Fruit fly (Drosophila melanogaster): ENCODE measurements around the gene CG13042.

DNA sequence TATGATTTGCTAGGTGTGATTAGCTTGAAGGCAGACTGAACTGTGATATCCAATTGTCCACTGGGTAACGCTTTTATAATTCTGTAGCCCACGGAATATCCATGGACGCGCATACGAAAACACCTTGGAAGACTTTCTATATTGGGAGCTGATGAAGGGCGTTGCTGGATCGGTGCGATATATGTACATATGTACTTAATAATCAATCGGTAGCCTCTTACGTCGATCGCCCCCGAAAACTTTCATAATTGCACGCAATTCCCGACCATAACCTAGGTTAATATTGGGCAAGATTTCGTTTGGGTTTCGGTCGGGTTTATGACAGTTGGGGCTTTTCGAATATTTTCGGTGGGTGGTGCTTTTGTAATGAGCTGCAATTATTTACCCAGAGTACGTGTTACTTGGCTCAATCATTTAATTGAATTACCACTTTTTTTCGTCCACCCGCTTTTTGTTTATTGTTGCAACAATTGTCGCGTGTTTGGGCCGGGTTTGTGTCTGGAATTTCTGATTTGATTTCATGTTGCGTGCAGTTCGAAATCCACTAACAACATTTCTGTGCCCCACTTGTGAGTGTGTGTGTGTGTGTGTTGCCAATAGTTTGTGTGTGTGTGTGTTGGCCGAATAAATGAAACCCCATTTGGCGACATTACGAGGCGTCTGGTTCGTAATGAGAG is 26.3 kb downstream of the CG13042 start, which contains the start of gene CG13049:
- TF ChIP-seq so (GFP tag; IDR thresholded peaks at IDR 0.05) (no peak), CG2678 (tag; optimal IDR thresholded peaks at IDR 0.05) (no peak), Doc3 (GFP tag; IDR thresholded peaks at IDR 0.05; ENCODE audit: partially characterized antibody) (no peak), Atf3 (GFP tag; optimal IDR thresholded peaks at IDR 0.05) (no peak), gem (tag; optimal IDR thresholded peaks at IDR 0.05) (no peak), CG9932 (GFP tag; IDR thresholded peaks at IDR 0.05) (no peak), twi (tag; optimal IDR thresholded peaks at IDR 0.05) (no peak), fd96Cb (tag; optimal IDR thresholded peaks at IDR 0.05) (no peak), hb (GFP tag; IDR thresholded peaks at IDR 0.05; ENCODE audit: partially characterized antibody) (no peak), fd102C (GFP tag; optimal IDR thresholded peaks at IDR 0.05) (no peak), CG1792 (GFP tag; optimal IDR thresholded peaks at IDR 0.05) (no peak), inv (GFP tag; IDR thresholded peaks at IDR 0.05; ENCODE audit: partially characterized antibody) (no peak)
